Fruit fly (Drosophila melanogaster) S2 (cell line): ENCODE measurements around the gene SclA.

Source experiments
- CG8478 ChIP-seq: fragments of >200 bp; optimal IDR thresholded peaks from 2 replicates; lab custom pipeline; 2018
- CTCF ChIP-seq, 2 experiments: fragments of >200 bp; optimal IDR thresholded peaks; 2 replicates each; lab custom pipeline; 2018

The SclA gene

dm6 chr2L:16848670-16849069, 10.9 kb downstream of the SclA start, which contains the start of gene CG13284:
Gene CG13284 (minus strand): TSS chr2L:16848716.
- TF ChIP-seq CG8478 (lab: Kevin White, UChicago) (no peak), CTCF (optimal IDR thresholded peaks at IDR 0.05; lab: Kevin White, UChicago) (no peak)

- TF ChIP-seq CTCF (optimal IDR thresholded peaks at IDR 0.05; lab: Kevin White, UChicago) (no peak), CG8478 (lab: Kevin White, UChicago) (no peak)
Observed at dm6 chr2L:16850442-16850841, 12.7 kb downstream of the SclA start.

dm6 chr2L:16852318-16852932, 14.7 kb downstream of the SclA start, which contains the start of gene CG31810:
Gene CG31810 (minus strand): TSS chr2L:16852368.
- TF ChIP-seq CTCF (optimal IDR thresholded peaks at IDR 0.05; lab: Kevin White, UChicago) (no peak), CG8478 (lab: Kevin White, UChicago) (no peak)

dm6 chr2L:16857131-16857530, 19.4 kb downstream of the SclA start:
- TF ChIP-seq CTCF (optimal IDR thresholded peaks at IDR 0.05; lab: Kevin White, UChicago) (no peak), CG8478 (lab: Kevin White, UChicago) (no peak)

- no peak for TF ChIP-seq CG8478 (lab: Kevin White, UChicago)
- no peak for TF ChIP-seq CTCF (optimal IDR thresholded peaks at IDR 0.05; lab: Kevin White, UChicago)
Observed at dm6 chr2L:16857665-16858064, 19.9 kb downstream of the SclA start.

dm6 chr2L:16858466-16859007, 20.8 kb downstream of the SclA start, which contains the start of gene CG31809:
Gene CG31809 (minus strand): TSS chr2L:16858714.
- TF ChIP-seq CTCF (optimal IDR thresholded peaks at IDR 0.05; lab: Kevin White, UChicago), result no peak
- TF ChIP-seq CG8478 (lab: Kevin White, UChicago), result no peak

dm6 chr2L:16859103-16859502, 21.3 kb downstream of the SclA start:
- TF ChIP-seq CG8478 (lab: Kevin White, UChicago) (no peak), CTCF (optimal IDR thresholded peaks at IDR 0.05; lab: Kevin White, UChicago) (no peak)

dm6 chr2L:16859566-16859965, 21.8 kb downstream of the SclA start:
- TF ChIP-seq CTCF (optimal IDR thresholded peaks at IDR 0.05; lab: Kevin White, UChicago) (no peak), CG8478 (lab: Kevin White, UChicago) (no peak)

dm6 chr2L:16861126-16861525, 23.4 kb downstream of the SclA start, which contains the start of gene CG6012:
Gene CG6012 (minus strand): TSS chr2L:16861489.
- no peak for TF ChIP-seq CG8478 (lab: Kevin White, UChicago)

dm6 chr2L:16862526-16862925, 24.8 kb downstream of the SclA start:
- TF ChIP-seq CG8478 (lab: Kevin White, UChicago) (no peak), CTCF (optimal IDR thresholded peaks at IDR 0.05; lab: Kevin White, UChicago) (no peak)

dm6 chr2L:16868897-16869324, 31.1 kb downstream of the SclA start:
- no peak for TF ChIP-seq CG8478 (lab: Kevin White, UChicago)
- no peak for TF ChIP-seq CTCF (optimal IDR thresholded peaks at IDR 0.05; lab: Kevin White, UChicago)

dm6 chr2L:16874924-16875323, 37.2 kb downstream of the SclA start:
- TF ChIP-seq CG8478 (lab: Kevin White, UChicago) (no peak), CTCF (optimal IDR thresholded peaks at IDR 0.05; lab: Kevin White, UChicago) (no peak)

- TF ChIP-seq CG8478 (lab: Kevin White, UChicago) (no peak), CTCF (optimal IDR thresholded peaks at IDR 0.05; lab: Kevin White, UChicago) (peak; percentile 57 to 60)
Observed at dm6 chr2L:16876555-16876954, 38.8 kb downstream of the SclA start.

- TF ChIP-seq CTCF (optimal IDR thresholded peaks at IDR 0.05; lab: Kevin White, UChicago) (no peak), CG8478 (lab: Kevin White, UChicago) (no peak)
Observed at dm6 chr2L:16877678-16878077, 39.9 kb downstream of the SclA start.

dm6 chr2L:16879288-16879687, 41.5 kb downstream of the SclA start, which contains the start of the genes CG32832, CG31743 and CG34313:
Gene CG32832 (minus strand): TSS chr2L:16879290.
Gene CG31743 (plus strand): TSS chr2L:16879517.
Gene CG34313 (plus strand): TSS chr2L:16879517.
- TF ChIP-seq CTCF (optimal IDR thresholded peaks at IDR 0.05; lab: Kevin White, UChicago) (no peak), CG8478 (lab: Kevin White, UChicago) (no peak)
